Worm (Caenorhabditis elegans): ENCODE data around the gene Y102A11A.9.
A peak's percentile ranks its signal among the peaks of the same experiment; 100 is the strongest.
"Not testable (repeated sequence)": the region's sequence is repeated elsewhere in the genome, so short reads cannot be mapped to it uniquely, and the experiment has no call there.

The Y102A11A.9 gene

DNA sequence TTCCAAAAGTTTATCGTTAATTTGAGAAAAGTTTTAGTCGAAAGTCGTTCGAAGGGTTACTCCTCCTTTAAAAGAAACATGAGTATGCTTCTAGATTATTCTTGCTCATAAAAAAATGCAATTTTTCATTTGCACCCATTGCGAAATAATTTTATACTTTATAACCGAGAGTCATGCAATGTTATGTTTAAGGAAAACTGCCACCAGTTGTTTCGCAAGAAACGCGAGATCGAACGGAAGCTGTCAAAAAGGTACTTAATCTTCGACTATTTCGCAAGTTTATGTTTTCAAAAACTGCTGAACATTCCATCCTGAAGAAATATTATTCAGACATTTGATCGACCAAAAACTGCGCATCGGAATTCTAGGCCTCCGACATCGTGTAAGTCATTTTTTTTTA is 961 bp downstream of the Y102A11A.9 start:
- TF ChIP-seq aly-2 (tag; optimal IDR thresholded peaks at IDR 0.05) (no peak), mab-5 (tag; optimal IDR thresholded peaks at IDR 0.05) (no peak), mdl-1 (tag; optimal IDR thresholded peaks at IDR 0.05) (no peak), unc-55 (GFP tag; optimal IDR thresholded peaks at IDR 0.05) (peak; percentile 60), sma-9 (GFP tag; optimal IDR thresholded peaks at IDR 0.05) (no peak), sma-9 (tag; optimal IDR thresholded peaks at IDR 0.05) (no peak)

DNA sequence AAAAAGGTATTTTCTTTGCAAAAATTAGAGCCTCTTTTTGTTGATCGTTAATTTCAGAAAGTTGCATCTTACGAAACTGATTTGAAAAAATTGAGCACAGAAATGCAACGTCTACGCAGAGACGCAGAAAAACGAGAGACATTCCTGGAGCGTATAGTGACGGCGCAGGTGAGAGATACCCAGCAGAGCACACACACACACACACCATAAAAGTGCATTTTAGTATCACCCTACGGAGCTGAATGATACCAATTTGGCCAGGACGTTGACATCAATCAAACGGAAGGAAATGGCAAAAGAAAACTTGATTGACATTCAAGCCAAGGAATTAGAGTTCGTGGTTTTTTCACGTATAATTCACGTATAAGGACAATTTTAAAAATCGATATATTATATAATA is 1.6 kb downstream of the Y102A11A.9 start:
- TF ChIP-seq fos-1 (tag; optimal IDR thresholded peaks at IDR 0.05) = peak; percentile 83
- TF ChIP-seq ceh-82 (tag; optimal IDR thresholded peaks at IDR 0.05) = no peak
- TF ChIP-seq sma-9 (GFP tag; optimal IDR thresholded peaks at IDR 0.05) = peak; percentile 27
- TF ChIP-seq sma-9 (tag; optimal IDR thresholded peaks at IDR 0.05) = no peak
- no peak for TF ChIP-seq nhr-6 (tag; optimal IDR thresholded peaks at IDR 0.05)

DNA sequence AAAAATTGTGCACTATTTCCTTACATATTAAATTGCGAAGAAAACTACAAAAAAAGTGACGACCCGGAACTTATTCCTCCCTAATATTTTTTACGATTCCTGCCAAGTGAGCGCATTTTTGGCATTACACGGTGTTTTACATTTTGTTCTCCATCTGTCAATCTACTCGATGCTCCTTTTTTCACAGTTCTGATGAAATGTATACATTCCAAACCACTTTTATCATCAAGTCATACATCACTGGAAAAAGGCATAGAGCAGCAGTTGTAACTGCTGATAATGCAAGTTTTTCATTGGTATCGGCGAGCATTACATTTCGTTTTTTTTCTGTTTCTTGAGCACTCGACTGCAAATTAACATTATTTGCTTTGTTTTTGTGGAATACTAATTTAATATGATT is 5.3 kb downstream of the Y102A11A.9 start:
- TF ChIP-seq gmeb-1 (tag; optimal IDR thresholded peaks at IDR 0.05) = no peak
- no peak for TF ChIP-seq elt-1 (tag; optimal IDR thresholded peaks at IDR 0.05)
- no peak for TF ChIP-seq ceh-16 (tag; optimal IDR thresholded peaks at IDR 0.05)
- no peak for TF ChIP-seq peb-1 (tag; optimal IDR thresholded peaks at IDR 0.05)
- TF ChIP-seq fos-1 (tag; optimal IDR thresholded peaks at IDR 0.05) = peak; percentile 82
- TF ChIP-seq nhr-10 (tag; optimal IDR thresholded peaks at IDR 0.05) = no peak
- no peak for TF ChIP-seq F13H6.1 (tag; optimal IDR thresholded peaks at IDR 0.05)
- no peak for TF ChIP-seq unc-62 (GFP tag; optimal IDR thresholded peaks at IDR 0.05)
- no peak for TF ChIP-seq ZK546.5 (tag; optimal IDR thresholded peaks at IDR 0.05)
- no peak for TF ChIP-seq ztf-4 (tag; optimal IDR thresholded peaks at IDR 0.05)
- TF ChIP-seq nhr-23 (tag; optimal IDR thresholded peaks at IDR 0.05) = no peak
- no peak for TF ChIP-seq alr-1 (tag; optimal IDR thresholded peaks at IDR 0.05)
- TF ChIP-seq dmd-4 (tag; optimal IDR thresholded peaks at IDR 0.05) = no peak
- TF ChIP-seq nhr-77 (tag; optimal IDR thresholded peaks at IDR 0.05) = no peak
- no peak for TF ChIP-seq blmp-1 (tag; optimal IDR thresholded peaks at IDR 0.05; ENCODE audit: insufficient read depth)
- TF ChIP-seq skn-1 (tag; optimal IDR thresholded peaks at IDR 0.05) = peak; percentile 19

DNA sequence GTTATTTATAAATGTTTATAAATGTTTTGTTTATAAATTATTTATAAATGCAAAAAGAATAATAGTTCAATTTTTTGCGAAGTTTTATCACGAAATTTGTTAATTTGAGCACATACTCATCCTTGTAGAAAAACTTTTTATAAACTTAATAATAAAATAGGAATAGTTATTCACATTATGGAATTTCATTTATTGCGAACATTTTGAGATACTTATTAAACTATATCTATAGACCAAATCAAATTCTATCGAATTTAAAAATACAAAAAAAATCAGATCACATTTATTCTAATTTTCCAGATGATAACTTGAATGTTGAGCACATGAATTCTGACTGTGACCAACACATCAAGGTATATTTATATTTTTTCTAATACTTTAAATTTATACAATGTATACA is 5.9 kb downstream of the Y102A11A.9 start, which contains the start of gene Y102A11A.3:
Y102A11A.3 (plus strand) TSS at position 301 of the 400 bp plus-strand sequence.
- no peak for TF ChIP-seq alr-1 (tag; optimal IDR thresholded peaks at IDR 0.05)
- TF ChIP-seq mab-5 (tag; optimal IDR thresholded peaks at IDR 0.05) = no peak
- no peak for TF ChIP-seq lsy-2 (tag; optimal IDR thresholded peaks at IDR 0.05)
- no peak for TF ChIP-seq aly-2 (tag; optimal IDR thresholded peaks at IDR 0.05)
- TF ChIP-seq ama-1 (optimal IDR thresholded peaks at IDR 0.05) = no peak
- no peak for TF ChIP-seq F13H6.1 (tag; optimal IDR thresholded peaks at IDR 0.05)
- no peak for TF ChIP-seq ztf-4 (tag; optimal IDR thresholded peaks at IDR 0.05)
- no peak for TF ChIP-seq nhr-10 (tag; optimal IDR thresholded peaks at IDR 0.05)
- TF ChIP-seq Y55F3AM.14 (GFP tag; optimal IDR thresholded peaks at IDR 0.05) = no peak
- TF ChIP-seq ceh-82 (tag; optimal IDR thresholded peaks at IDR 0.05) = no peak
- TF ChIP-seq ZK546.5 (tag; optimal IDR thresholded peaks at IDR 0.05) = no peak
- TF ChIP-seq nhr-25 (tag; optimal IDR thresholded peaks at IDR 0.05) = no peak
- no peak for TF ChIP-seq nhr-77 (tag; optimal IDR thresholded peaks at IDR 0.05)

DNA sequence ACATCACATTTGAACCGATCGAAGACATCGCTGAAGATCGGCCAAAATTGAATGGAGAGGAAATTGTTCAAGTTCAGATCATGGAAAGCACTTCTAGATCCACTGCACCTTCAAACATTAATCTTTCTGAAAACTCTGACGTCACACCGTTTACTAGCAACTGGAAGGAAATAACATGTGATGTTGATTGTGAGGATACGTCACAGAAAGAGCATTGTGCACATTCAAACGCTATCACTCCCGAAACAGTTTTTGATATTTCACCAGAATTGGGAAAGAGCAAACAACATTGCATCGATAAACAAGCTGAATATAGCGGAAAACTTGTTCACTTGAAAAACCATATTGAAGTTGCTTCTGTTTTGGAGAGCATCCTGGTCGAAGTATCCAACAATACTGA is 8.6 kb downstream of the Y102A11A.9 start:
- TF ChIP-seq unc-55 (GFP tag; optimal IDR thresholded peaks at IDR 0.05) = no peak
- TF ChIP-seq zag-1 (tag; optimal IDR thresholded peaks at IDR 0.05) = no peak
- no peak for TF ChIP-seq crh-2 (tag; optimal IDR thresholded peaks at IDR 0.05)
- no peak for TF ChIP-seq gmeb-1 (tag; optimal IDR thresholded peaks at IDR 0.05)

DNA sequence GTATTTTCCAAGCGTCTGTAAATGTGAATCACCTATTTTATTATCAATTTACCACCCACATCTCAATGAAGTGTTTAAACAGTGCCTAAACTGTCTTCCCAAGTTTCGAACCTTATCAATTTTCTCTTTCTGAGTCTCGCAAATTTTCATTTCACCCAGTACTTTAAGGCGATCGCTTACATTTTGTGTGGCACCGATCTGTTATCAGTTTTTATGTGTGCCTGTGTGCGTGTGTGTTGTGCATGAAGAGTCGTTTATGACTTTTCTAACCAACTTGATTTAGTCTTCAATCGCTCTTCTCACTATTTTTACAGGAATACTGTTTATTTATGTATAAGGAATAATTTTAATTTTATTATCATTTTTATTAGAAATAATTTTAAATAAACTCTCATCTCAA is 12.5 kb downstream of the Y102A11A.9 start:
- TF ChIP-seq fos-1 (tag; optimal IDR thresholded peaks at IDR 0.05) = peak; percentile 13

DNA sequence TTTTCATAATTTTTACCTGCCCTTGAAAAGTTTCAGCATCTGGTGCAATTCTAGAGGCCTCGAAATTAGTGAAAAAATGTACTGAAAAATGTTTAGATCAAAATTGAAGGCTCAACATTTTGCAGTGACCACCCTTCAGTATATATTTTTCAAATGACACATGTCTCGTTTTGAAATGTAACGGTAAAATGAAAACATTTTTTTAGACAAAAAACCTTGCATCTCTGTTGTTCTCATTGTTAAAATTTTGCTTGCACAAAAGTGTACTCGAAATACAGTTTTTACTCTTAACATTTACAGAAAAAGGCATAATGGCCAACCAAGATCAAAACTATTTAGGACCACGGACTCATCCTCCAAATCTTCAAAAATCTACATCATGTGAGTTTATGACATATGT is 13.4 kb downstream of the Y102A11A.9 start, which contains the start of gene Y102A11A.2:
Y102A11A.2 (plus strand) TSS at position 301 of the 400 bp plus-strand sequence.
- not testable (repeated sequence) for TF ChIP-seq aly-2, peb-1, mdl-1 (tag; optimal IDR thresholded peaks at IDR 0.05)

Measured in whole organism, L2 larva.